Worm (Caenorhabditis elegans) whole organism, young adult: Measurements from ENCODE around the gene sra-9.

Experiments
- aptf-2 ChIP-seq: fragments of 200-800 bp; sonication (Bioruptor generic); conservative IDR thresholded peaks from 2 replicates; pipeline ENCODE4 v1.3.6; 2022; ENCODE audit warnings: missing genetic modification reagents, missing genetic modification characterization, missing compliant biosample characterization
- cebp-1 ChIP-seq, 2 experiments: fragments of 200-800 bp in 1 of 2; sonication (Bioruptor generic) in 1 of 2; sonication (generic microtip) in 1 of 2; IDR thresholded peaks in 1 of 2; optimal IDR thresholded peaks in 1 of 2; 2 replicates each; pipeline versions ENCODE4 v1.3.6 to Lab custom; 2017 to 2022; ENCODE audit warnings: missing compliant biosample characterization in 2 of 2, missing genetic modification characterization in 2 of 2, mild to moderate bottlenecking in 1 of 2, missing genetic modification reagents in 1 of 2, moderate library complexity in 1 of 2
- hsf-1 ChIP-seq: fragments of 200-800 bp; sonication (Bioruptor generic); IDR thresholded peaks from 2 replicates; pipeline ENCODE4 v1.3.6; 2022; ENCODE audit warnings: missing genetic modification reagents, missing genetic modification characterization, missing compliant biosample characterization
- nfya-1 ChIP-seq: sonication (generic microtip); optimal IDR thresholded peaks from 2 replicates; lab custom pipeline; 2017; ENCODE audit warnings: antibody characterized with exemption, missing compliant biosample characterization, missing genetic modification characterization, borderline replicate concordance; ENCODE audit not compliant: insufficient read depth
- somi-1 ChIP-seq: fragments of 200-800 bp; sonication (Bioruptor generic); optimal IDR thresholded peaks from 2 replicates; lab custom pipeline; 2018; ENCODE audit warnings: mild to moderate bottlenecking, missing genetic modification characterization, missing compliant biosample characterization
- unc-130 ChIP-seq: sonication (generic microtip); optimal IDR thresholded peaks from 2 replicates; lab custom pipeline; 2016; ENCODE audit warnings: missing genetic modification reagents, missing genetic modification characterization, missing compliant biosample characterization

ce11 chrII:9507181-9507580 is 24.9 kb upstream of the sra-9 start, which contains the start of gene gcy-3:
- TF ChIP-seq cebp-1 (GFP tag; IDR thresholded peaks at IDR 0.05; lab: Robert Waterston, UW), result no peak
- no peak for TF ChIP-seq cebp-1 (tag; optimal IDR thresholded peaks at IDR 0.05; lab: Kevin White, UChicago)
- TF ChIP-seq somi-1 (GFP tag; lab: Kevin White, UChicago), result no peak
- TF ChIP-seq unc-130, result no peak
- no peak for TF ChIP-seq aptf-2 (GFP tag; lab: Robert Waterston, UW)
- TF ChIP-seq nfya-1 (tag; lab: Kevin White, UChicago), result no peak
- TF ChIP-seq hsf-1 (GFP tag; lab: Robert Waterston, UW), result no peak
